Worm (Caenorhabditis elegans) whole organism, L3 larva: ENCODE data around the gene C33D3.3.

Experiments used
- ama-1 ChIP-seq: fragments of 150-350 bp; optimal IDR thresholded peaks from 2 replicates; lab custom pipeline; 2018
- ceh-82 ChIP-seq: fragments of 150-350 bp; optimal IDR thresholded peaks from 2 replicates; lab custom pipeline; 2014; ENCODE audit warnings: missing biosample characterization, missing genetic modification characterization
- fkh-2 ChIP-seq: fragments of 150-350 bp; optimal IDR thresholded peaks from 2 replicates; lab custom pipeline; 2014; ENCODE audit warnings: missing biosample characterization, missing genetic modification reagents, missing genetic modification characterization
- lin-39 ChIP-seq: fragments of 150-350 bp; optimal IDR thresholded peaks from 2 replicates; lab custom pipeline; 2018; ENCODE audit warnings: missing biosample characterization, missing genetic modification reagents, missing genetic modification characterization
- nhr-12 ChIP-seq: fragments of 150-350 bp; optimal IDR thresholded peaks from 2 replicates; lab custom pipeline; 2014; ENCODE audit warnings: missing biosample characterization, missing genetic modification characterization
- nhr-23 ChIP-seq: fragments of 150-350 bp; optimal IDR thresholded peaks from 2 replicates; lab custom pipeline; 2014; ENCODE audit warnings: missing biosample characterization, missing genetic modification reagents, missing genetic modification characterization
- nhr-237 ChIP-seq: fragments of 150-350 bp; optimal IDR thresholded peaks from 2 replicates; lab custom pipeline; 2014; ENCODE audit warnings: missing biosample characterization, missing genetic modification characterization
- nhr-25 ChIP-seq: sonication (generic microtip); optimal IDR thresholded peaks from 2 replicates; lab custom pipeline; 2017; ENCODE audit warnings: missing biosample characterization, missing genetic modification characterization
- nhr-77 ChIP-seq: fragments of 150-350 bp; optimal IDR thresholded peaks from 2 replicates; lab custom pipeline; 2014; ENCODE audit warnings: missing biosample characterization, missing genetic modification characterization
- pqm-1 ChIP-seq: fragments of 150-350 bp; optimal IDR thresholded peaks from 2 replicates; lab custom pipeline; 2017; ENCODE audit warnings: missing biosample characterization, missing genetic modification characterization, inconsistent platforms
- ztf-11 ChIP-seq: fragments of 150-350 bp; optimal IDR thresholded peaks from 2 replicates; lab custom pipeline; 2014; ENCODE audit warnings: missing biosample characterization, missing genetic modification characterization

DNA sequence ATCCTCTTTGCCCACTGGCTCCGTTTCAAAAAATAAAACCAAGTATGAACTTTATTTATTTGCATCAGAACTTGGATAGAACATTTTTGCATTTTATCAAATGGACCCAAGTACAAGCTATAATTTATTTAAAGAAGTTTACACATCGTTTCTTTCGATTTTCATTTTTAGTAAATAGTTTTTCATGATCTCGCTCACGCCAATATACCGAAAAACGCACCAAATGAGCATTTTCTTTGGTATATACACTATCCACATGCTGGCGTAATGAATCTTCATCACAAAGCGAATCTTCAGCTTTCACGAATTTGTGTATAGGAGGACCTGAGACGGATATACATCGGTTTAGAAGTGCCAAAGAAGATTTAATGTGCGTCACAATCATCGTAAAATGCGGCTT lies 8.6 kb upstream of the C33D3.3 start, which contains the start of gene C39B10.7:
- TF ChIP-seq lin-39 (tag; lab: Kevin White, UChicago), result no peak
- no peak for TF ChIP-seq ceh-82
- TF ChIP-seq ama-1 (lab: Kevin White, UChicago), result no peak
- TF ChIP-seq nhr-77, result no peak
- no peak for TF ChIP-seq nhr-237 (tag; lab: Kevin White, UChicago)
- TF ChIP-seq pqm-1 (tag; lab: Kevin White, UChicago), result no peak
- no peak for TF ChIP-seq nhr-23
- no peak for TF ChIP-seq nhr-25 (tag; lab: Kevin White, UChicago)
- TF ChIP-seq ztf-11 (tag; lab: Kevin White, UChicago), result no peak
- TF ChIP-seq nhr-12 (tag; lab: Kevin White, UChicago), result no peak
- no peak for TF ChIP-seq fkh-2 (tag; lab: Kevin White, UChicago)
